Fruit fly (Drosophila melanogaster) whole organism, embryonic: ENCODE data around the gene Tm1.

ENCODE experiments used
- Adf1 ChIP-seq: fragments of 200-800 bp; sonication (Bioruptor generic); IDR thresholded peaks from 2 replicates; pipeline ENCODE4 v1.3.6; 2022; ENCODE audit warnings: missing biosample characterization, missing genetic modification characterization
- Bgb ChIP-seq: fragments of 200-800 bp; sonication (Bioruptor generic); IDR thresholded peaks from 2 replicates; pipeline ENCODE4 v1.3.6; 2022; ENCODE audit warnings: missing biosample characterization, missing genetic modification characterization; ENCODE audit not compliant: partially characterized antibody
- CG1024 ChIP-seq: fragments of 200-800 bp; sonication (Bioruptor generic); IDR thresholded peaks from 2 replicates; pipeline ENCODE4 v1.3.6; 2022; ENCODE audit warnings: missing biosample characterization, missing genetic modification characterization
- CG11085 ChIP-seq: fragments of 200-800 bp; sonication (Bioruptor generic); IDR thresholded peaks from 2 replicates; pipeline ENCODE4 v1.3.6; 2022; ENCODE audit warnings: missing biosample characterization, missing genetic modification characterization
- CG11504 ChIP-seq: fragments of 200-800 bp; sonication (Bioruptor generic); optimal IDR thresholded peaks from 3 replicates; lab custom pipeline; 2019; ENCODE audit warnings: missing biosample characterization, mild to moderate bottlenecking, missing genetic modification characterization, moderate library complexity
- CG11696 ChIP-seq: fragments of 200-800 bp; sonication (Bioruptor generic); IDR thresholded peaks from 2 replicates; pipeline ENCODE4 v1.3.6; 2022; ENCODE audit warnings: missing biosample characterization, missing genetic modification characterization
- CG12155 ChIP-seq: fragments of 200-800 bp; sonication (Bioruptor generic); optimal IDR thresholded peaks from 3 replicates; lab custom pipeline; 2016; ENCODE audit warnings: missing biosample characterization, missing genetic modification characterization
- CG12659 ChIP-seq: fragments of 200-800 bp; sonication (Bioruptor generic); optimal IDR thresholded peaks from 3 replicates; lab custom pipeline; 2017; ENCODE audit warnings: mild to moderate bottlenecking, missing biosample characterization, missing genetic modification reagents, missing genetic modification characterization
- CG14050 ChIP-seq: fragments of 200-800 bp; sonication (Bioruptor generic); IDR thresholded peaks from 3 replicates; pipeline ENCODE4 v1.3.6; 2022; ENCODE audit warnings: missing biosample characterization, missing genetic modification characterization
- CG14441 ChIP-seq: fragments of 200-800 bp; sonication (Bioruptor generic); IDR thresholded peaks from 2 replicates; pipeline ENCODE4 v1.3.6; 2022; ENCODE audit warnings: missing biosample characterization, missing genetic modification characterization
- CG1832 ChIP-seq: fragments of 200-800 bp; sonication (Bioruptor generic); optimal IDR thresholded peaks from 2 replicates; lab custom pipeline; 2017; ENCODE audit warnings: missing biosample characterization, mild to moderate bottlenecking, missing genetic modification characterization, inconsistent platforms
- CG18599 ChIP-seq: fragments of 200-800 bp; sonication (Bioruptor generic); optimal IDR thresholded peaks from 3 replicates; lab custom pipeline; 2017; ENCODE audit warnings: missing biosample characterization, missing genetic modification characterization, mild to moderate bottlenecking, moderate library complexity, missing genetic modification reagents
- CG3281 ChIP-seq: fragments of 200-800 bp; sonication (Bioruptor generic); optimal IDR thresholded peaks from 3 replicates; lab custom pipeline; 2017; ENCODE audit warnings: missing biosample characterization, mild to moderate bottlenecking, missing genetic modification characterization
- CG34376 ChIP-seq: fragments of 200-800 bp; sonication (Bioruptor generic); optimal IDR thresholded peaks from 2 replicates; lab custom pipeline; 2018; ENCODE audit warnings: missing biosample characterization, mild to moderate bottlenecking, missing genetic modification characterization
- CG3847 ChIP-seq: fragments of 200-800 bp; sonication (Bioruptor generic); IDR thresholded peaks from 2 replicates; pipeline ENCODE4 v1.3.6; 2022; ENCODE audit warnings: missing biosample characterization, missing genetic modification characterization
- CG6813 ChIP-seq: fragments of 200-800 bp; sonication (Bioruptor generic); optimal IDR thresholded peaks from 2 replicates; lab custom pipeline; 2017; ENCODE audit warnings: missing biosample characterization, missing genetic modification characterization, mild to moderate bottlenecking, moderate library complexity, missing genetic modification reagents
- CG7372 ChIP-seq: fragments of 200-800 bp; sonication (Bioruptor generic); IDR thresholded peaks from 2 replicates; pipeline ENCODE4 v1.3.6; 2022; ENCODE audit warnings: missing biosample characterization, missing genetic modification characterization
- CG7556 ChIP-seq: fragments of 200-800 bp; sonication (Bioruptor generic); optimal IDR thresholded peaks from 2 replicates; lab custom pipeline; 2017; ENCODE audit warnings: missing biosample characterization, mild to moderate bottlenecking, missing genetic modification characterization
- CG9797 ChIP-seq: fragments of 200-800 bp; sonication (Bioruptor generic); optimal IDR thresholded peaks from 3 replicates; lab custom pipeline; 2018; ENCODE audit warnings: missing biosample characterization, mild to moderate bottlenecking, missing genetic modification characterization
- CG9876 ChIP-seq: fragments of 200-800 bp; sonication (Bioruptor generic); optimal IDR thresholded peaks from 2 replicates; lab custom pipeline; 2016; ENCODE audit warnings: missing biosample characterization, missing genetic modification characterization
- D ChIP-seq, 2 experiments: fragments of 200-800 bp in 1 of 2; fragments of >200 bp in 1 of 2; sonication (Bioruptor generic) in 1 of 2; optimal IDR thresholded peaks; 2 replicates in 1 of 2; 3 replicates in 1 of 2; lab custom pipeline; 2017; ENCODE audit warnings: mild to moderate bottlenecking in 1 of 2, missing biosample characterization in 1 of 2, missing genetic modification characterization in 1 of 2, missing genetic modification reagents in 1 of 2
- D19B ChIP-seq: fragments of 200-800 bp; sonication (Bioruptor generic); optimal IDR thresholded peaks from 2 replicates; lab custom pipeline; 2017; ENCODE audit warnings: missing biosample characterization, mild to moderate bottlenecking, missing genetic modification characterization
- Elba2 ChIP-seq: fragments of 200-800 bp; sonication (Bioruptor generic); optimal IDR thresholded peaks from 3 replicates; lab custom pipeline; 2016; ENCODE audit warnings: missing biosample characterization, missing genetic modification characterization
- Ets65A ChIP-seq: fragments of 200-800 bp; sonication (Bioruptor generic); peaks from one replicate; lab custom pipeline; 2016; ENCODE audit warnings: missing biosample characterization, missing genetic modification characterization
- Fer1 ChIP-seq: fragments of 200-800 bp; sonication (Bioruptor generic); optimal IDR thresholded peaks from 2 replicates; lab custom pipeline; 2017; ENCODE audit warnings: missing biosample characterization, mild to moderate bottlenecking, missing genetic modification characterization
- GATAe ChIP-seq: fragments of 200-800 bp; sonication (Bioruptor generic); conservative IDR thresholded peaks from 2 replicates; pipeline ENCODE4 v1.3.6; 2022; ENCODE audit warnings: missing biosample characterization, missing genetic modification characterization
- Gsc ChIP-seq: fragments of 200-800 bp; sonication (Bioruptor generic); IDR thresholded peaks from 2 replicates; pipeline ENCODE4 v1.3.6; 2022; ENCODE audit warnings: missing biosample characterization, missing genetic modification characterization
- HmgZ ChIP-seq: fragments of 200-800 bp; sonication (Bioruptor generic); optimal IDR thresholded peaks from 2 replicates; lab custom pipeline; 2018; ENCODE audit warnings: missing biosample characterization, mild to moderate bottlenecking, missing genetic modification characterization
- Hmr ChIP-seq: fragments of 200-800 bp; sonication (Bioruptor generic); optimal IDR thresholded peaks from 3 replicates; lab custom pipeline; 2017; ENCODE audit warnings: mild to moderate bottlenecking, missing biosample characterization, missing genetic modification reagents, missing genetic modification characterization
- Hr39 ChIP-seq: fragments of >200 bp; optimal IDR thresholded peaks from 2 replicates; lab custom pipeline; 2017
- Mad ChIP-seq: fragments of 200-800 bp; sonication (Bioruptor generic); optimal IDR thresholded peaks from 2 replicates; lab custom pipeline; 2016; ENCODE audit warnings: missing biosample characterization, missing genetic modification characterization
- Myb ChIP-seq: fragments of 200-800 bp; sonication (Bioruptor generic); optimal IDR thresholded peaks from 2 replicates; lab custom pipeline; 2016; ENCODE audit warnings: missing biosample characterization, missing genetic modification characterization
- Neu2 ChIP-seq: fragments of 200-800 bp; sonication (Bioruptor generic); optimal IDR thresholded peaks from 3 replicates; lab custom pipeline; 2016; ENCODE audit warnings: missing biosample characterization, missing genetic modification characterization, borderline replicate concordance
- Ssrp ChIP-seq: fragments of 200-800 bp; sonication (Bioruptor generic); optimal IDR thresholded peaks from 2 replicates; lab custom pipeline; 2018; ENCODE audit warnings: missing biosample characterization, mild to moderate bottlenecking, missing genetic modification characterization, moderate library complexity
- bab2 ChIP-seq: fragments of 200-800 bp; sonication (Bioruptor generic); optimal IDR thresholded peaks from 2 replicates; lab custom pipeline; 2016; ENCODE audit warnings: missing biosample characterization, missing genetic modification characterization
- da ChIP-seq: fragments of 200-800 bp; sonication (Bioruptor generic); optimal IDR thresholded peaks from 2 replicates; lab custom pipeline; 2016; ENCODE audit warnings: missing biosample characterization, missing genetic modification characterization
- dati ChIP-seq: fragments of 200-800 bp; sonication (Bioruptor generic); IDR thresholded peaks from 2 replicates; pipeline ENCODE4 v1.3.6; 2022; ENCODE audit warnings: missing biosample characterization, missing genetic modification characterization
- dimm ChIP-seq: fragments of 200-800 bp; sonication (Bioruptor generic); IDR thresholded peaks from 2 replicates; pipeline ENCODE4 v1.3.6; 2022; ENCODE audit warnings: missing biosample characterization, missing genetic modification characterization
- fru ChIP-seq: fragments of >200 bp; optimal IDR thresholded peaks from 2 replicates; lab custom pipeline; 2017
- insv ChIP-seq, 2 experiments: fragments of 200-800 bp; sonication (Bioruptor generic); optimal IDR thresholded peaks; 3 replicates each; lab custom pipeline; 2016 to 2018; ENCODE audit warnings: missing biosample characterization in 2 of 2, missing genetic modification characterization in 2 of 2
- lbe ChIP-seq: fragments of 200-800 bp; sonication (Bioruptor generic); optimal IDR thresholded peaks from 2 replicates; lab custom pipeline; 2016; ENCODE audit warnings: missing biosample characterization, mild to moderate bottlenecking, missing genetic modification characterization
- lilli ChIP-seq: fragments of 200-800 bp; sonication (Bioruptor generic); optimal IDR thresholded peaks from 3 replicates; lab custom pipeline; 2016; ENCODE audit warnings: missing biosample characterization, missing genetic modification characterization
- lmd ChIP-seq: fragments of 200-800 bp; sonication (Bioruptor generic); IDR thresholded peaks from 2 replicates; pipeline ENCODE4 v1.3.6; 2022; ENCODE audit warnings: missing biosample characterization, missing genetic modification characterization
- nom ChIP-seq: fragments of 200-800 bp; sonication (Bioruptor generic); optimal IDR thresholded peaks from 2 replicates; lab custom pipeline; 2017; ENCODE audit warnings: missing biosample characterization, missing genetic modification characterization, mild to moderate bottlenecking, moderate library complexity, missing genetic modification reagents
- sob ChIP-seq: fragments of 200-800 bp; sonication (Bioruptor generic); IDR thresholded peaks from 2 replicates; pipeline ENCODE4 v1.3.6; 2022; ENCODE audit warnings: missing biosample characterization, missing genetic modification characterization
- sug ChIP-seq: fragments of 200-800 bp; optimal IDR thresholded peaks from 2 replicates; lab custom pipeline; 2019; ENCODE audit warnings: missing biosample characterization, mild to moderate bottlenecking, missing genetic modification characterization, moderate library complexity
- tio ChIP-seq: fragments of 200-800 bp; sonication (Bioruptor generic); optimal IDR thresholded peaks from 2 replicates; lab custom pipeline; 2017; ENCODE audit warnings: missing biosample characterization, missing genetic modification characterization, inconsistent platforms
- tna ChIP-seq: fragments of 200-800 bp; sonication (Bioruptor generic); IDR thresholded peaks from 2 replicates; pipeline ENCODE4 v1.3.6; 2022; ENCODE audit warnings: missing biosample characterization, missing genetic modification characterization; ENCODE audit not compliant: partially characterized antibody
- usp ChIP-seq: fragments of >200 bp; optimal IDR thresholded peaks from 2 replicates; lab custom pipeline; 2017; ENCODE audit warnings: missing biosample characterization, missing genetic modification characterization
- yki ChIP-seq: fragments of >200 bp; optimal IDR thresholded peaks from 3 replicates; lab custom pipeline; 2018
- z ChIP-seq: fragments of 200-800 bp; sonication (Bioruptor generic); IDR thresholded peaks from 3 replicates; pipeline ENCODE4 v1.3.6; 2022; ENCODE audit warnings: missing biosample characterization, missing genetic modification characterization
- zf30C ChIP-seq: fragments of 200-800 bp; sonication (Bioruptor generic); optimal IDR thresholded peaks from 3 replicates; lab custom pipeline; 2018; ENCODE audit warnings: missing biosample characterization, mild to moderate bottlenecking, missing genetic modification characterization

Tm1 gene

DNA sequence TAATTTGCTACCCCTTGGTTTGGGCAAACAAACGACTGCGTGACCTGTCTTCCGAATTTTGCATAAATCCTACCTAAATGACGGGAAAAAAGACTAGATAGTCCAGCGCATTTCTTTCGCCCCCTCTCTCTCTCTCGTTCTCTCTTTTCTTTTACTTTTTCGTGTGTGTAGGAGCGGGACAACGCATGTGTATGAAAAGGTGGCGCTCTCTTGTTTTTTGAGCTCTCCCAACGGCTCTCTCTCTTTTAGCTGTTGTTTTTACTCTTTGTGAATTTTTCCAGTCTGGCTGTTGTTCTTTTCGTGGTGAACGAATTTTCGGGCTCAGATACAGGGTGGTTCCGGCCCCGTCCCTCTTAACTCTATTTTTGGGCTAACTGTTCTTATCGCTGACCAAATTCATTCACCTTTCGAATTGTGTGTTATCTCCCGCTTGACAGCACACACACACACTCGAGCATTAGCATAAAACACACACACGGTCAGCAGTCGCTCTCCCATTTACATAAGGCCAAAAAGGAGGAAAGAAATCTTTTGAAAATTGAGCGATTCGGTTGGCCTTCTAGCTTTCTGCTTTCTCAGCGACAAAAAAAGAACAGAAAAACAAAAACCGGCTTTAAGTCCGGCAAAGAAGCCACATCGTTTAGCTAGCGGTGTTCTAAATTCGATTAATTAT lies 13.7 kb downstream of the Tm1 start (continued):
- TF ChIP-seq zf30C (GFP tag; lab: Kevin White, UChicago) = no peak
- no peak for TF ChIP-seq CG14441
- no peak for TF ChIP-seq dati (GFP tag; lab: Robert Waterston, UW)
- TF ChIP-seq Bgb (GFP tag; lab: Robert Waterston, UW) = no peak
- no peak for TF ChIP-seq lilli
- TF ChIP-seq Ssrp (tag; lab: Kevin White, UChicago) = no peak
- TF ChIP-seq CG12155 (GFP tag; lab: Kevin White, UChicago) = no peak
- TF ChIP-seq lmd (GFP tag; lab: Robert Waterston, UW) = no peak
- TF ChIP-seq CG7556 (GFP tag; lab: Kevin White, UChicago) = no peak
- no peak for TF ChIP-seq Hr39 (lab: Kevin White, UChicago)
- TF ChIP-seq CG18599 (GFP tag; lab: Kevin White, UChicago) = peak; percentile 44
- TF ChIP-seq Myb (GFP tag; lab: Kevin White, UChicago) = no peak
- TF ChIP-seq yki (lab: Kevin White, UChicago) = peak; percentile 71
- TF ChIP-seq z (GFP tag; lab: Robert Waterston, UW) = no peak
- no peak for TF ChIP-seq usp (GFP tag; lab: Kevin White, UChicago)
- no peak for TF ChIP-seq Adf1 (GFP tag; lab: Robert Waterston, UW)
- TF ChIP-seq da (GFP tag; lab: Kevin White, UChicago) = no peak
- peak; percentile 59 for TF ChIP-seq HmgZ (tag; lab: Kevin White, UChicago)
- no peak for TF ChIP-seq insv (GFP tag; optimal IDR thresholded peaks at IDR 0.05; lab: Kevin White, UChicago)
- TF ChIP-seq lbe (GFP tag; lab: Kevin White, UChicago) = peak; percentile 54
- no peak for TF ChIP-seq Neu2 (GFP tag; lab: Kevin White, UChicago)
- peak; percentile 89 for TF ChIP-seq CG1832 (GFP tag; lab: Kevin White, UChicago)
- TF ChIP-seq CG11696 (GFP tag; lab: Robert Waterston, UW) = no peak
- TF ChIP-seq tna (GFP tag; lab: Robert Waterston, UW) = no peak
- no peak for TF ChIP-seq GATAe (GFP tag; lab: Robert Waterston, UW)
- TF ChIP-seq Hmr (GFP tag; lab: Kevin White, UChicago) = peak; percentile 23
- TF ChIP-seq CG9876 = no peak
- TF ChIP-seq dimm (GFP tag; lab: Robert Waterston, UW) = no peak
- no peak for TF ChIP-seq fru
- no peak for TF ChIP-seq Ets65A
- TF ChIP-seq D19B (GFP tag; lab: Kevin White, UChicago) = no peak
- TF ChIP-seq D (optimal IDR thresholded peaks at IDR 0.05; lab: Kevin White, UChicago) = no peak
- no peak for TF ChIP-seq D (GFP tag; optimal IDR thresholded peaks at IDR 0.05; lab: Kevin White, UChicago)
- TF ChIP-seq CG11085 (GFP tag; lab: Robert Waterston, UW) = no peak
- peak; percentile 33 for TF ChIP-seq sug
- no peak for TF ChIP-seq CG7372 (GFP tag; lab: Robert Waterston, UW)
- TF ChIP-seq nom (GFP tag; lab: Kevin White, UChicago) = peak; percentile 52
- TF ChIP-seq CG11504 (tag; lab: Kevin White, UChicago) = no peak
- no peak for TF ChIP-seq Mad (GFP tag; lab: Kevin White, UChicago)
- TF ChIP-seq sob (GFP tag; lab: Robert Waterston, UW) = no peak
- no peak for TF ChIP-seq CG12659
- no peak for TF ChIP-seq tio (GFP tag; lab: Kevin White, UChicago)
- no peak for TF ChIP-seq CG3847 (GFP tag; lab: Robert Waterston, UW)
- TF ChIP-seq CG34376 (GFP tag; lab: Kevin White, UChicago) = peak; percentile 38
- no peak for TF ChIP-seq CG1024 (GFP tag; lab: Robert Waterston, UW)
- TF ChIP-seq Gsc (GFP tag; lab: Robert Waterston, UW) = no peak
- peak; percentile 12 for TF ChIP-seq CG3281 (GFP tag; lab: Kevin White, UChicago)
- TF ChIP-seq bab2 (GFP tag; lab: Kevin White, UChicago) = no peak
- TF ChIP-seq CG14050 (GFP tag; lab: Robert Waterston, UW) = no peak
- TF ChIP-seq CG9797 = no peak
- TF ChIP-seq CG6813 (GFP tag; lab: Kevin White, UChicago) = no peak
- peak; percentile 37 for TF ChIP-seq Elba2
- TF ChIP-seq Fer1 (GFP tag; lab: Kevin White, UChicago) = peak; percentile 2
